Worm (Caenorhabditis elegans): ENCODE results near the gene F15E6.6.

The F15E6.6 gene

ce11 chrIV:4284020-4284419, at the start of gene F15E6.6:
Gene F15E6.6, minus strand, starts transcription at chrIV:4284120.
- TF ChIP-seq nhr-11 (tag; optimal IDR thresholded peaks at IDR 0.05) (no peak), nhr-6 (tag; optimal IDR thresholded peaks at IDR 0.05) (no peak), nhr-76 (tag; optimal IDR thresholded peaks at IDR 0.05) (no peak), php-3 (GFP tag; IDR thresholded peaks at IDR 0.05) (no peak), daf-16 (GFP tag; optimal IDR thresholded peaks at IDR 0.05) (no peak), daf-16 (tag; optimal IDR thresholded peaks at IDR 0.05) (peak; percentile 20), nhr-77 (tag; optimal IDR thresholded peaks at IDR 0.05) (no peak), dmd-8 (GFP tag; IDR thresholded peaks at IDR 0.05) (no peak)

DNA sequence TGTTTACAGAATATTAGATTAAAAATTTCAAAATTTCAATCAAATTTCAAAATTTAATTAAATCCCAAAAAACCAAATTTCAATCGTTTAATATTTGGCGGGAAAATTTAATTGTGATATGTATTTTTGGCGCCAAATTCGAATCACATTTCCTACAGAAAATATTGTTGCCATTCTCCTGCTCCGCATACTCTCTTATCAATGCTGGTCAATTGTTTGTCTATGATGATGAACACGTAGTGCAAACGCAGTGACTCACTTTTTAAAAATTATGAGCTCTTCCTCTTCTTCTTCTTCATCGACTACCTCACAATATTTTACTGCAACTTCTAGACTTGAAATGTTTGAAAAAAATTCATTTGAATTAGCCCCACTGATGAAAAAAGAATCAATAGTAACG, 42.5 kb upstream of the F15E6.6 start, which contains the start of gene trpl-2:
TSS of gene trpl-2 (plus strand) at position 210 of the 400 bp plus-strand sequence.
- no peak for TF ChIP-seq daf-16 (GFP tag; optimal IDR thresholded peaks at IDR 0.05)
- TF ChIP-seq daf-16 (tag; optimal IDR thresholded peaks at IDR 0.05): peak; percentile 48
- no peak for TF ChIP-seq Y5F2A.4 (GFP tag; optimal IDR thresholded peaks at IDR 0.05)
- TF ChIP-seq php-3 (GFP tag; IDR thresholded peaks at IDR 0.05): no peak
- TF ChIP-seq ceh-62 (tag; optimal IDR thresholded peaks at IDR 0.05): no peak
- TF ChIP-seq ceh-20 (GFP tag; IDR thresholded peaks at IDR 0.05): no peak
- TF ChIP-seq D1046.2 (GFP tag; IDR thresholded peaks at IDR 0.05): no peak
- TF ChIP-seq fos-1 (tag; optimal IDR thresholded peaks at IDR 0.05): no peak
- no peak for TF ChIP-seq mdl-1 (tag; optimal IDR thresholded peaks at IDR 0.05)
- no peak for TF ChIP-seq mep-1 (tag; optimal IDR thresholded peaks at IDR 0.05)
- TF ChIP-seq nhr-6 (tag; optimal IDR thresholded peaks at IDR 0.05): no peak
- no peak for TF ChIP-seq nhr-25 (tag; optimal IDR thresholded peaks at IDR 0.05; ENCODE audit: borderline replicate concordance, insufficient read depth)
- no peak for TF ChIP-seq lim-7 (GFP tag; IDR thresholded peaks at IDR 0.05)
- no peak for TF ChIP-seq daf-19 (GFP tag; conservative IDR thresholded peaks at IDR 0.05)
- no peak for TF ChIP-seq ZK337.2 (GFP tag; IDR thresholded peaks at IDR 0.05)
- TF ChIP-seq aha-1 (tag): peak; percentile 44
- TF ChIP-seq pqm-1 (tag; optimal IDR thresholded peaks at IDR 0.05): peak; percentile 33
- peak; percentile 9 for TF ChIP-seq dpl-1 (GFP tag; optimal IDR thresholded peaks at IDR 0.05)
- no peak for TF ChIP-seq vab-7 (GFP tag; IDR thresholded peaks at IDR 0.05)
- TF ChIP-seq dmd-8 (GFP tag; IDR thresholded peaks at IDR 0.05): no peak
- no peak for TF ChIP-seq mxl-3 (GFP tag; optimal IDR thresholded peaks at IDR 0.05)
- TF ChIP-seq zag-1 (tag; optimal IDR thresholded peaks at IDR 0.05): no peak
- no peak for TF ChIP-seq hlh-30 (tag; optimal IDR thresholded peaks at IDR 0.05; ENCODE audit: insufficient read depth)
- TF ChIP-seq unc-39 (tag; optimal IDR thresholded peaks at IDR 0.05): no peak
- TF ChIP-seq lin-13 (GFP tag; optimal IDR thresholded peaks at IDR 0.05): no peak
- TF ChIP-seq arid-1 (GFP tag; conservative IDR thresholded peaks at IDR 0.05): no peak
- TF ChIP-seq nhr-76 (tag; optimal IDR thresholded peaks at IDR 0.05): no peak
- no peak for TF ChIP-seq unc-62 (GFP tag; optimal IDR thresholded peaks at IDR 0.05 in 1 of 2)
- no peak for TF ChIP-seq unc-62 (tag; optimal IDR thresholded peaks at IDR 0.05)
- no peak for TF ChIP-seq F26F4.8 (GFP tag; conservative IDR thresholded peaks at IDR 0.05)
- TF ChIP-seq tag-97 (GFP tag; IDR thresholded peaks at IDR 0.05): no peak
- TF ChIP-seq skn-1 (tag; optimal IDR thresholded peaks at IDR 0.05): no peak
- TF ChIP-seq lir-3 (tag; optimal IDR thresholded peaks at IDR 0.05): no peak
- no peak for TF ChIP-seq unc-130 (GFP tag; optimal IDR thresholded peaks at IDR 0.05)
- TF ChIP-seq sdz-12 (GFP tag; optimal IDR thresholded peaks at IDR 0.05): no peak
- peak; percentile 71 for TF ChIP-seq nhr-28 (tag; optimal IDR thresholded peaks at IDR 0.05)
- no peak for TF ChIP-seq hlh-11 (tag; optimal IDR thresholded peaks at IDR 0.05)
- no peak for TF ChIP-seq nhr-77 (tag; optimal IDR thresholded peaks at IDR 0.05)
- no peak for TF ChIP-seq hmg-1.1 (GFP tag; IDR thresholded peaks at IDR 0.05)
- TF ChIP-seq nhr-111 (GFP tag; optimal IDR thresholded peaks at IDR 0.05): no peak
- TF ChIP-seq R02D3.7 (tag; optimal IDR thresholded peaks at IDR 0.05): no peak
- no peak for TF ChIP-seq zip-11 (GFP tag; IDR thresholded peaks at IDR 0.05)
- no peak for TF ChIP-seq ceh-32 (tag; optimal IDR thresholded peaks at IDR 0.05; ENCODE audit: poor library complexity)
- no peak for TF ChIP-seq zfp-2 (tag; optimal IDR thresholded peaks at IDR 0.05)
- TF ChIP-seq F49E8.2 (tag; optimal IDR thresholded peaks at IDR 0.05; ENCODE audit: borderline replicate concordance): no peak
- no peak for TF ChIP-seq egl-43 (GFP tag; IDR thresholded peaks at IDR 0.05)

Measured in whole organism, L4 larva.